Fruit fly (Drosophila melanogaster): ENCODE measurements around the gene RpS3.

RpS3 gene

dm6 chr3R:23388798-23389197 is 30.2 kb downstream of the RpS3 start, which contains the start of gene CG31515:
CG31515 (minus strand) TSS chr3R:23388898.
- no peak for TF ChIP-seq Sin3A (optimal IDR thresholded peaks at IDR 0.05)
- TF ChIP-seq ttk (optimal IDR thresholded peaks at IDR 0.05) = no peak
- TF ChIP-seq h (optimal IDR thresholded peaks at IDR 0.05) = no peak
- TF ChIP-seq psq (optimal IDR thresholded peaks at IDR 0.05) = no peak
- no peak for TF ChIP-seq Myc (optimal IDR thresholded peaks at IDR 0.05)
- TF ChIP-seq insv (optimal IDR thresholded peaks at IDR 0.05) = no peak

DNA sequence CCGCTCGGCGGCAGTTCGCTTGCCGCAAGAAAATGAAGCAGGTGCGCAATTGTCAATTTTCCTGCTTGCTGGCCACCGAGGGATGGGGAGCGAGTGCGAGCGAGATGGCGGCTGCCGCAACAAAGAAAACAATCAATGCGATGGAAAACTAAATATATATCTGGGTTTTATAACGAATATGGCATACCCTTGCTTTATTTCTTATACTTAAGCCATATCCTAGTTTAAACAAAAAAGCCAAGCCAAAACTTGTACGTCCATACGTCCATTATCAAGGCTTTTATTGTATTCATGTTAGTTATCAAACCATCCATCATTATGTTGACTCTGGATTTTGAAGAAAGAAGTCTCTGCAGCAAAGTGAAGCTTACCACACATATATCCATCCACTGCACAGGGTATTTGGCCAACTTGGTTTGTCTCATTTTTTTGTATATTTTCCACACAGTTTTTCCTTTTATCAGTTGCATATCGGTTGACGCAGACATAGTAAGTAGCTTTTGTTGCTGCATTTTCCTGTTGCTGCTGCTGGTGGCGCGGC is 32.2 kb downstream of the RpS3 start:
- TF ChIP-seq Sin3A (optimal IDR thresholded peaks at IDR 0.05) = no peak
- no peak for TF ChIP-seq insv (optimal IDR thresholded peaks at IDR 0.05)
- TF ChIP-seq psq (optimal IDR thresholded peaks at IDR 0.05) = no peak
- TF ChIP-seq ttk (optimal IDR thresholded peaks at IDR 0.05) = no peak
- TF ChIP-seq Myc (optimal IDR thresholded peaks at IDR 0.05) = no peak
- no peak for TF ChIP-seq h (optimal IDR thresholded peaks at IDR 0.05)

- TF ChIP-seq insv (optimal IDR thresholded peaks at IDR 0.05) (no peak), h (optimal IDR thresholded peaks at IDR 0.05) (no peak), psq (optimal IDR thresholded peaks at IDR 0.05) (no peak), Myc (optimal IDR thresholded peaks at IDR 0.05) (no peak), Sin3A (optimal IDR thresholded peaks at IDR 0.05) (no peak), ttk (optimal IDR thresholded peaks at IDR 0.05) (no peak)
These were observed 33.6 kb downstream of the RpS3 start for dm6 chr3R:23392235-23392634.

dm6 chr3R:23393507-23393906 is 34.9 kb downstream of the RpS3 start:
- TF ChIP-seq psq (optimal IDR thresholded peaks at IDR 0.05) (no peak), Myc (optimal IDR thresholded peaks at IDR 0.05) (no peak), insv (optimal IDR thresholded peaks at IDR 0.05) (no peak), ttk (optimal IDR thresholded peaks at IDR 0.05) (no peak), h (optimal IDR thresholded peaks at IDR 0.05) (no peak), Sin3A (optimal IDR thresholded peaks at IDR 0.05) (no peak)

DNA sequence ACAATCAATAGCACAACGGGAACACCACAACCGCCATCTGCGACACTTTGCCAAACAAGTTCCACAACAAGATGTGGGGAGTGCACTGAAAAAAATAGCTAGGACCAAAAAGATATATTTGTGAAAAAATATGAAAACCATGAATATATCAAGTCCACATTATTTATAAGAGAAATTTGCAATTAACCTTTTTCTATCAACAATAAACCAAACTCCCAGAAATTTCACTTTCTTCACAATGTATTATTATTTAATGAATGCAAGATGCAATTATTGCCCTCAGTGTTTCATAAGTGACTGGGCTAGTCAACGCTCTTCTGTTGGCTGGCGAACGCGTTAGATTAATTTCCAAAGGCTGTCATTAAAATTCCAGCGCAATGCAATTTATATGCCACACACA is 37.1 kb downstream of the RpS3 start:
- no peak for TF ChIP-seq Myc (optimal IDR thresholded peaks at IDR 0.05)
- TF ChIP-seq h (optimal IDR thresholded peaks at IDR 0.05) = no peak
- no peak for TF ChIP-seq ttk (optimal IDR thresholded peaks at IDR 0.05)
- no peak for TF ChIP-seq psq (optimal IDR thresholded peaks at IDR 0.05)
- no peak for TF ChIP-seq Sin3A (optimal IDR thresholded peaks at IDR 0.05)
- no peak for TF ChIP-seq insv (optimal IDR thresholded peaks at IDR 0.05)

- no peak for TF ChIP-seq psq (optimal IDR thresholded peaks at IDR 0.05)
- no peak for TF ChIP-seq h (optimal IDR thresholded peaks at IDR 0.05)
- TF ChIP-seq insv (optimal IDR thresholded peaks at IDR 0.05) = no peak
- no peak for TF ChIP-seq ttk (optimal IDR thresholded peaks at IDR 0.05)
- no peak for TF ChIP-seq Sin3A (optimal IDR thresholded peaks at IDR 0.05)
- TF ChIP-seq Myc (optimal IDR thresholded peaks at IDR 0.05) = no peak
These were observed 38.1 kb downstream of the RpS3 start for dm6 chr3R:23396548-23397294.

DNA sequence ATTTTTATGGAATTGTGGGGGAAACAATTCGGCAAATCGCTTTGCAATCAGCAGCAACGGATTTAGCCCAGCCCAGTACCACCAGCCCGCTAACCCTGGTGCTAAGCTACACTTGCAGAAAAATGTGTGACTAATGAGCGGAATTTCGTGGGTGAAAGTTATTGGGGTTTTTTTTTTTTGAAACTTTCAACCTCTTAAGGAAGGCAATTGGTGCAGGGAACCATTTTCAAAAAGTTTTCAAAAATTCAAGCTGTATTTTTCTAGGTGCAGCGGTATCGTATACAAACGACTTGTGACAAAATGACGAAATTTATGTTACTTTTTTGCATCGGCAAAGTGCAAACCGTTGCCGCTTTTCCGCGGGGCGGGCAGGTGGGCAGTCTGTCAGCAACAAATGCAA is 40.4 kb downstream of the RpS3 start:
- TF ChIP-seq Myc (optimal IDR thresholded peaks at IDR 0.05) (no peak), Sin3A (optimal IDR thresholded peaks at IDR 0.05) (no peak), psq (optimal IDR thresholded peaks at IDR 0.05) (no peak), h (optimal IDR thresholded peaks at IDR 0.05) (no peak), insv (optimal IDR thresholded peaks at IDR 0.05) (no peak), ttk (optimal IDR thresholded peaks at IDR 0.05) (no peak)

DNA sequence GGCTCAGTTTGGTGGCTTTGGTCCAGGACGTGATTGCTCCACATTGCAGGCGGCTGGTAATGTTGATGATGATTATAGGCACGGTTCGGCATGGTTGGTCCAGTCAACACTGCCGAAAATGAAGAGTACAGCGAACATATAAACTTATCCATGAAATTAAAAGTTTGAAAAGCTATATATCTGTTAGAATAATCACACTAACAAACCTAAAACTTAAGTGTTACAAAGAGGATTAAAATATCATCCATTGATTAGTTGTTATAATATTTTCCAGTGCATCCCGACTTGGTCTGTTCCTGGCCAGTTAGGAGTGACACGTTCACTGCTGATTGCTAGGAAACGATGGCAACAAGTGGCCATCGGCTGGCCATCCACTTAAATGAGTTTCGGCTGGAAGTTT is 41.1 kb downstream of the RpS3 start:
- no peak for TF ChIP-seq h (optimal IDR thresholded peaks at IDR 0.05)
- TF ChIP-seq Myc (optimal IDR thresholded peaks at IDR 0.05) = no peak
- no peak for TF ChIP-seq psq (optimal IDR thresholded peaks at IDR 0.05)
- no peak for TF ChIP-seq Sin3A (optimal IDR thresholded peaks at IDR 0.05)
- no peak for TF ChIP-seq insv (optimal IDR thresholded peaks at IDR 0.05)
- no peak for TF ChIP-seq ttk (optimal IDR thresholded peaks at IDR 0.05)

- TF ChIP-seq insv (optimal IDR thresholded peaks at IDR 0.05) (no peak), Myc (optimal IDR thresholded peaks at IDR 0.05) (no peak), h (optimal IDR thresholded peaks at IDR 0.05) (no peak), ttk (optimal IDR thresholded peaks at IDR 0.05) (no peak), psq (optimal IDR thresholded peaks at IDR 0.05) (no peak), Sin3A (optimal IDR thresholded peaks at IDR 0.05) (no peak)
These were observed 42.9 kb downstream of the RpS3 start for dm6 chr3R:23401519-23401918.

DNA sequence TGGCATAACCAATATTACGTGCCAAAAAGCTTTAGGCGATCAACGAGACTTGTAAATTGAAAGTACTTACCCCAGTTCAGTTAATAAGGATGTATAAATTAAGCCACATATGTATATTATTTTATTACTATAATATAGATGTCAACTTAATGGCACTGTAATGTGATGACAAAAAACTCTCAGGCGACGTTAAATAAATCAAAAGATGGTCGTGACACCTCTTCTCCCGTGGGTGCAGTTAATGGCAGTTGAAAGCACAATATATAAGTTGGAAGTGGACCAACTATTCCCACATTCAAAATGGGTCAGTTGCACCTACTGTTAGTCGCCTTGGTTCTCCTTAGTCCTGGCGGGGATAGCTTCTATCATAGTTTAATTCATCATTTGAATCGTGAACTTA is 43.9 kb downstream of the RpS3 start, which contains the start of gene Ir94d:
Ir94d (plus strand) TSS at position 301 of the 400 bp plus-strand sequence.
- TF ChIP-seq psq (optimal IDR thresholded peaks at IDR 0.05) (no peak), Myc (optimal IDR thresholded peaks at IDR 0.05) (no peak), h (optimal IDR thresholded peaks at IDR 0.05) (no peak), Sin3A (optimal IDR thresholded peaks at IDR 0.05) (no peak), ttk (optimal IDR thresholded peaks at IDR 0.05) (no peak), insv (optimal IDR thresholded peaks at IDR 0.05) (no peak)

- TF ChIP-seq Sin3A (optimal IDR thresholded peaks at IDR 0.05) (no peak), Myc (optimal IDR thresholded peaks at IDR 0.05) (no peak), psq (optimal IDR thresholded peaks at IDR 0.05) (no peak), insv (optimal IDR thresholded peaks at IDR 0.05) (no peak), h (optimal IDR thresholded peaks at IDR 0.05) (no peak), ttk (optimal IDR thresholded peaks at IDR 0.05) (no peak)
These were observed 45.0 kb downstream of the RpS3 start, which contains the start of gene CG17380 for dm6 chr3R:23403628-23404027. CG17380 (minus strand) TSS chr3R:23403728.

- TF ChIP-seq ttk (optimal IDR thresholded peaks at IDR 0.05) = no peak
- TF ChIP-seq psq (optimal IDR thresholded peaks at IDR 0.05) = no peak
- TF ChIP-seq Sin3A (optimal IDR thresholded peaks at IDR 0.05) = no peak
- TF ChIP-seq insv (optimal IDR thresholded peaks at IDR 0.05) = no peak
- no peak for TF ChIP-seq h (optimal IDR thresholded peaks at IDR 0.05)
- TF ChIP-seq Myc (optimal IDR thresholded peaks at IDR 0.05) = no peak
These were observed 46.6 kb downstream of the RpS3 start, which contains the start of gene Ir94e for dm6 chr3R:23405209-23405608. Ir94e (plus strand) TSS chr3R:23405509.

All from Kc167 (cell line).